Worm (Caenorhabditis elegans): Measurements from ENCODE around the gene F31F7.2.
A peak's percentile ranks its signal among the peaks of the same experiment; 100 is the strongest.

DNA sequence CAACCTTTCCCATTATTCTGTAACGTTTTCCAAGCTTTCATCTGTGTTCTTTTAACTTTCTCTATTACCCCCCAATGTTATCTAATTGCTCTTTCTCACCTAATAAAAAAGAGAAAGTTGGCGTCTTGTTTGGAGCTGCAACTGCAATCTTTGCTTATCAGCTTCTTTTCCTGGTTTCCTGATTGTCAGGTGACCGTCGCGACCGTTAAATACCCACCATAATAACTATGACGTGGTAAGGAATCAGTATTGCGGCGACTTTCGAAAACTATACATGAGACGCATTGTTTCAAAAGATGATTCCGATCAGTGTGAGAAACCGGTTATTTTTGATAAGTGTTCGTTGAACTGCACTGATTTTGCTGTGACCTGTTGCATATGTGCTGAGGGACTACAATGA is 4.6 kb downstream of the F31F7.2 start:
- TF ChIP-seq nhr-77 (tag; optimal IDR thresholded peaks at IDR 0.05) (peak; percentile 81), lsy-2 (tag; optimal IDR thresholded peaks at IDR 0.05) (peak in 1 of 2 experiments; percentile 56), ama-1 (optimal IDR thresholded peaks at IDR 0.05) (peak; percentile 19), duxl-1 (tag; optimal IDR thresholded peaks at IDR 0.05; ENCODE audit: poor library complexity) (no peak)
